Worm (Caenorhabditis elegans) whole organism, midembryonic: ENCODE data around the gene nlp-34.

Experiments used
- T22C8.4 ChIP-seq: fragments of 200-800 bp; sonication (Bioruptor generic); IDR thresholded peaks from 2 replicates; pipeline ENCODE4 v1.3.6; 2022; ENCODE audit warnings: missing genetic modification characterization, missing compliant biosample characterization
- klf-2 ChIP-seq: fragments of 200-800 bp; sonication (Bioruptor generic); conservative IDR thresholded peaks from 2 replicates; pipeline ENCODE4 v1.3.6; 2022; ENCODE audit warnings: missing genetic modification reagents, missing genetic modification characterization, missing compliant biosample characterization
- med-1 ChIP-seq: sonication (generic microtip); optimal IDR thresholded peaks from 2 replicates; lab custom pipeline; 2017; ENCODE audit warnings: missing genetic modification characterization, mild to moderate bottlenecking, missing compliant biosample characterization, antibody characterized with exemption, missing genetic modification reagents; ENCODE audit not compliant: insufficient read depth
- ref-1 ChIP-seq: fragments of 200-800 bp; sonication (Bioruptor generic); conservative IDR thresholded peaks from 2 replicates; pipeline ENCODE4 v1.3.6; 2022; ENCODE audit warnings: missing genetic modification reagents, missing genetic modification characterization, missing compliant biosample characterization
- tab-1 ChIP-seq: fragments of 200-800 bp; sonication (Bioruptor generic); IDR thresholded peaks from 2 replicates; pipeline ENCODE4 v1.3.6; 2022; ENCODE audit warnings: missing genetic modification characterization, missing compliant biosample characterization

DNA sequence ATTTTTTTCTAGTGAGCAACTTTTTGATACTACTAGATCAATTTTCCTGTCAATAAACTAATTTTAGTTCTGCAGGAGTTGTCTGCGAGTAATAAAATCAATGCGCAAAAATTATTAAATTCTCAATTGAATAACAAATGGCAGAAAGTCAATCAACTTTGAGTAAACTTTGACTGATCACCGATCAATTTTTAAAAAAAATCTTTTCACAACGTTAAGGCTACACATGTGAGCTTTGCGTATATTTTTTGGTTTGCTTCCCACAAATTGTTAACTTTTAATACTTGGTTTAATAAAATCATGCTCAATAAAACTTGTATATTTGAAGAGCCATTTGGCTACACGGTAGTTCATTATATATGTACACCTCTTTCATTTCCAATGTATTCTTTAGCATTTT is 29.0 kb upstream of the nlp-34 start, which contains the start of gene srh-7:
- TF ChIP-seq klf-2, result no peak
- no peak for TF ChIP-seq med-1
- no peak for TF ChIP-seq T22C8.4 (GFP tag; lab: Robert Waterston, UW)
- TF ChIP-seq ref-1 (GFP tag; lab: Robert Waterston, UW), result no peak
- no peak for TF ChIP-seq tab-1 (GFP tag; lab: Robert Waterston, UW)
